Fruit fly (Drosophila melanogaster) whole organism, embryonic: ENCODE measurements around the gene ND-13A.

Experiments used
- Bteb2 ChIP-seq: fragments of 200-800 bp; sonication (Bioruptor generic); optimal IDR thresholded peaks from 2 replicates; lab custom pipeline; 2016; ENCODE audit warnings: missing biosample characterization, missing genetic modification characterization
- CG11398 ChIP-seq: fragments of 200-800 bp; sonication (Bioruptor generic); optimal IDR thresholded peaks from 2 replicates; lab custom pipeline; 2016; ENCODE audit warnings: missing biosample characterization, missing genetic modification characterization
- CG12219 ChIP-seq: fragments of 200-800 bp; sonication (Bioruptor generic); optimal IDR thresholded peaks from 3 replicates; lab custom pipeline; 2018; ENCODE audit warnings: missing biosample characterization, mild to moderate bottlenecking, missing genetic modification characterization
- CG12769 ChIP-seq: fragments of 200-800 bp; sonication (Bioruptor generic); optimal IDR thresholded peaks from 2 replicates; lab custom pipeline; 2019; ENCODE audit warnings: missing biosample characterization, mild to moderate bottlenecking, missing genetic modification characterization, moderate library complexity
- CG14965 ChIP-seq: fragments of 200-800 bp; sonication (Bioruptor generic); optimal IDR thresholded peaks from 2 replicates; lab custom pipeline; 2016; ENCODE audit warnings: missing biosample characterization, missing genetic modification characterization, borderline replicate concordance
- CG16815 ChIP-seq: fragments of 200-800 bp; sonication (Bioruptor generic); optimal IDR thresholded peaks from 3 replicates; lab custom pipeline; 2017; ENCODE audit warnings: missing biosample characterization, mild to moderate bottlenecking, missing genetic modification characterization
- CG17328 ChIP-seq: fragments of 200-800 bp; sonication (Bioruptor generic); IDR thresholded peaks from 2 replicates; pipeline ENCODE4 v1.3.6; 2022; ENCODE audit warnings: missing biosample characterization, missing genetic modification characterization
- CG17359 ChIP-seq: fragments of 200-800 bp; sonication (Bioruptor generic); optimal IDR thresholded peaks from 3 replicates; lab custom pipeline; 2018; ENCODE audit warnings: missing biosample characterization, mild to moderate bottlenecking, missing genetic modification characterization, moderate library complexity
- CG32532 ChIP-seq: fragments of 200-800 bp; sonication (Bioruptor generic); IDR thresholded peaks from 2 replicates; pipeline ENCODE4 v1.3.6; 2022; ENCODE audit warnings: missing biosample characterization, missing genetic modification characterization
- CG3281 ChIP-seq: fragments of 200-800 bp; sonication (Bioruptor generic); optimal IDR thresholded peaks from 3 replicates; lab custom pipeline; 2017; ENCODE audit warnings: missing biosample characterization, mild to moderate bottlenecking, missing genetic modification characterization
- CG3407 ChIP-seq: fragments of 200-800 bp; sonication (Bioruptor generic); optimal IDR thresholded peaks from 2 replicates; lab custom pipeline; 2018; ENCODE audit warnings: missing biosample characterization, mild to moderate bottlenecking, missing genetic modification characterization
- CG3838 ChIP-seq: fragments of 200-800 bp; sonication (Bioruptor generic); optimal IDR thresholded peaks from 3 replicates; lab custom pipeline; 2016; ENCODE audit warnings: missing biosample characterization, missing genetic modification characterization
- CG4282 ChIP-seq: fragments of 200-800 bp; sonication (Bioruptor generic); optimal IDR thresholded peaks from 2 replicates; lab custom pipeline; 2016; ENCODE audit warnings: missing biosample characterization, missing genetic modification characterization
- CG43689 ChIP-seq: fragments of 200-800 bp; sonication (Bioruptor generic); IDR thresholded peaks from 2 replicates; pipeline ENCODE4 v1.3.6; 2022; ENCODE audit warnings: missing biosample characterization, missing genetic modification characterization
- CG6254 ChIP-seq: fragments of 200-800 bp; sonication (Bioruptor generic); optimal IDR thresholded peaks from 3 replicates; lab custom pipeline; 2017; ENCODE audit warnings: mild to moderate bottlenecking, missing biosample characterization, missing genetic modification reagents, missing genetic modification characterization
- CG6272 ChIP-seq: fragments of 200-800 bp; sonication (Bioruptor generic); IDR thresholded peaks from 2 replicates; pipeline ENCODE4 v1.3.6; 2022; ENCODE audit warnings: missing biosample characterization, missing genetic modification characterization
- CG7271 ChIP-seq: fragments of 200-800 bp; sonication (Bioruptor generic); optimal IDR thresholded peaks from 2 replicates; lab custom pipeline; 2018; ENCODE audit warnings: missing biosample characterization, mild to moderate bottlenecking, missing genetic modification characterization, moderate library complexity
- CG7556 ChIP-seq: fragments of 200-800 bp; sonication (Bioruptor generic); optimal IDR thresholded peaks from 2 replicates; lab custom pipeline; 2017; ENCODE audit warnings: missing biosample characterization, mild to moderate bottlenecking, missing genetic modification characterization
- CG7745 ChIP-seq: fragments of 200-800 bp; sonication (Bioruptor generic); optimal IDR thresholded peaks from 2 replicates; lab custom pipeline; 2018; ENCODE audit warnings: missing biosample characterization, mild to moderate bottlenecking, missing genetic modification characterization, moderate library complexity
- CG8944 ChIP-seq: fragments of 200-800 bp; sonication (Bioruptor generic); optimal IDR thresholded peaks from 3 replicates; lab custom pipeline; 2016; ENCODE audit warnings: missing biosample characterization, missing genetic modification characterization
- D19B ChIP-seq: fragments of 200-800 bp; sonication (Bioruptor generic); optimal IDR thresholded peaks from 2 replicates; lab custom pipeline; 2017; ENCODE audit warnings: missing biosample characterization, mild to moderate bottlenecking, missing genetic modification characterization
- Ets65A ChIP-seq: fragments of 200-800 bp; sonication (Bioruptor generic); peaks from one replicate; lab custom pipeline; 2016; ENCODE audit warnings: missing biosample characterization, missing genetic modification characterization
- GATAe ChIP-seq: fragments of 200-800 bp; sonication (Bioruptor generic); conservative IDR thresholded peaks from 2 replicates; pipeline ENCODE4 v1.3.6; 2022; ENCODE audit warnings: missing biosample characterization, missing genetic modification characterization
- H15 ChIP-seq: fragments of 200-800 bp; sonication (Bioruptor generic); IDR thresholded peaks from 3 replicates; pipeline ENCODE4 v1.3.6; 2022; ENCODE audit warnings: missing biosample characterization, missing genetic modification characterization
- HLH3B ChIP-seq: fragments of 200-800 bp; sonication (Bioruptor generic); IDR thresholded peaks from 2 replicates; pipeline ENCODE4 v1.3.6; 2022; ENCODE audit warnings: missing biosample characterization, missing genetic modification characterization
- HLHmδ ChIP-seq: fragments of 200-800 bp; sonication (Bioruptor generic); optimal IDR thresholded peaks from 2 replicates; lab custom pipeline; 2018; ENCODE audit warnings: missing biosample characterization, mild to moderate bottlenecking, missing genetic modification characterization, moderate library complexity
- HmgD ChIP-seq: fragments of 200-800 bp; sonication (Bioruptor generic); optimal IDR thresholded peaks from 3 replicates; lab custom pipeline; 2016; ENCODE audit warnings: missing biosample characterization, missing genetic modification characterization
- Jarid2 ChIP-seq: fragments of 200-800 bp; sonication (Bioruptor generic); optimal IDR thresholded peaks from 3 replicates; lab custom pipeline; 2017; ENCODE audit warnings: mild to moderate bottlenecking, missing biosample characterization, missing genetic modification reagents, missing genetic modification characterization
- TFAM ChIP-seq: fragments of 200-800 bp; sonication (Bioruptor generic); optimal IDR thresholded peaks from 2 replicates; lab custom pipeline; 2017; ENCODE audit warnings: missing biosample characterization, missing genetic modification characterization, inconsistent platforms
- bab2 ChIP-seq: fragments of 200-800 bp; sonication (Bioruptor generic); optimal IDR thresholded peaks from 2 replicates; lab custom pipeline; 2016; ENCODE audit warnings: missing biosample characterization, missing genetic modification characterization
- bowl ChIP-seq: fragments of 200-800 bp; sonication (Bioruptor generic); IDR thresholded peaks from 2 replicates; pipeline ENCODE4 v1.3.6; 2022; ENCODE audit warnings: missing biosample characterization, missing genetic modification characterization
- cato ChIP-seq: fragments of 200-800 bp; sonication (Bioruptor generic); optimal IDR thresholded peaks from 2 replicates; lab custom pipeline; 2016; ENCODE audit warnings: missing biosample characterization, missing genetic modification characterization, borderline replicate concordance
- caup ChIP-seq: fragments of 200-800 bp; sonication (Bioruptor generic); optimal IDR thresholded peaks from 3 replicates; lab custom pipeline; 2017; ENCODE audit warnings: missing biosample characterization, mild to moderate bottlenecking, missing genetic modification characterization, moderate library complexity; ENCODE audit not compliant: severe bottlenecking
- danr ChIP-seq: fragments of 200-800 bp; sonication (Bioruptor generic); IDR thresholded peaks from 2 replicates; pipeline ENCODE4 v1.3.6; 2022; ENCODE audit warnings: missing biosample characterization, missing genetic modification characterization
- emc ChIP-seq: fragments of 200-800 bp; sonication (Bioruptor generic); optimal IDR thresholded peaks from 2 replicates; lab custom pipeline; 2016; ENCODE audit warnings: missing biosample characterization, missing genetic modification characterization
- gfzf ChIP-seq: fragments of 200-800 bp; sonication (Bioruptor generic); optimal IDR thresholded peaks from 2 replicates; lab custom pipeline; 2016; ENCODE audit warnings: missing biosample characterization, mild to moderate bottlenecking, missing genetic modification characterization, moderate library complexity
- grau ChIP-seq: fragments of 200-800 bp; optimal IDR thresholded peaks from 3 replicates; lab custom pipeline; 2019; ENCODE audit warnings: missing biosample characterization, mild to moderate bottlenecking, missing genetic modification characterization, moderate library complexity
- ham ChIP-seq: fragments of 200-800 bp; sonication (Bioruptor generic); IDR thresholded peaks from 2 replicates; pipeline ENCODE4 v1.3.6; 2022; ENCODE audit warnings: missing biosample characterization, missing genetic modification characterization
- hb ChIP-seq: fragments of 200-800 bp; sonication (Bioruptor generic); IDR thresholded peaks from 3 replicates; pipeline ENCODE4 v1.3.6; 2022; ENCODE audit warnings: missing biosample characterization, missing genetic modification characterization; ENCODE audit not compliant: partially characterized antibody
- hbn ChIP-seq: fragments of 200-800 bp; sonication (Bioruptor generic); IDR thresholded peaks from 2 replicates; pipeline ENCODE4 v1.3.6; 2022; ENCODE audit warnings: missing biosample characterization, missing genetic modification characterization; ENCODE audit not compliant: partially characterized antibody
- jumu ChIP-seq: fragments of 200-800 bp; sonication (Bioruptor generic); optimal IDR thresholded peaks from 3 replicates; lab custom pipeline; 2016; ENCODE audit warnings: missing biosample characterization, missing genetic modification characterization
- psq ChIP-seq: fragments of 200-800 bp; sonication (Bioruptor generic); optimal IDR thresholded peaks from 2 replicates; lab custom pipeline; 2017; ENCODE audit warnings: missing biosample characterization, missing genetic modification characterization
- schlank ChIP-seq: fragments of 200-800 bp; sonication (Bioruptor generic); optimal IDR thresholded peaks from 2 replicates; lab custom pipeline; 2018; ENCODE audit warnings: missing biosample characterization, mild to moderate bottlenecking, missing genetic modification characterization
- sima ChIP-seq: fragments of 200-800 bp; sonication (Bioruptor generic); optimal IDR thresholded peaks from 2 replicates; lab custom pipeline; 2016; ENCODE audit warnings: missing biosample characterization, missing genetic modification characterization
- slou ChIP-seq: fragments of 200-800 bp; sonication (Bioruptor generic); optimal IDR thresholded peaks from 3 replicates; lab custom pipeline; 2016; ENCODE audit warnings: missing biosample characterization, missing genetic modification characterization
- tna ChIP-seq: fragments of 200-800 bp; sonication (Bioruptor generic); IDR thresholded peaks from 2 replicates; pipeline ENCODE4 v1.3.6; 2022; ENCODE audit warnings: missing biosample characterization, missing genetic modification characterization; ENCODE audit not compliant: partially characterized antibody
- tx ChIP-seq: fragments of 200-800 bp; sonication (Bioruptor generic); optimal IDR thresholded peaks from 2 replicates; lab custom pipeline; 2016; ENCODE audit warnings: missing biosample characterization, missing genetic modification characterization
- z ChIP-seq: fragments of 200-800 bp; sonication (Bioruptor generic); IDR thresholded peaks from 3 replicates; pipeline ENCODE4 v1.3.6; 2022; ENCODE audit warnings: missing biosample characterization, missing genetic modification characterization
- zen ChIP-seq: fragments of 200-800 bp; sonication (Bioruptor generic); optimal IDR thresholded peaks from 3 replicates; lab custom pipeline; 2018; ENCODE audit warnings: missing biosample characterization, mild to moderate bottlenecking, missing genetic modification characterization, moderate library complexity
- zfh2 ChIP-seq: fragments of 200-800 bp; sonication (Bioruptor generic); optimal IDR thresholded peaks from 2 replicates; lab custom pipeline; 2016; ENCODE audit warnings: missing biosample characterization, missing genetic modification characterization

The ND-13A gene

DNA sequence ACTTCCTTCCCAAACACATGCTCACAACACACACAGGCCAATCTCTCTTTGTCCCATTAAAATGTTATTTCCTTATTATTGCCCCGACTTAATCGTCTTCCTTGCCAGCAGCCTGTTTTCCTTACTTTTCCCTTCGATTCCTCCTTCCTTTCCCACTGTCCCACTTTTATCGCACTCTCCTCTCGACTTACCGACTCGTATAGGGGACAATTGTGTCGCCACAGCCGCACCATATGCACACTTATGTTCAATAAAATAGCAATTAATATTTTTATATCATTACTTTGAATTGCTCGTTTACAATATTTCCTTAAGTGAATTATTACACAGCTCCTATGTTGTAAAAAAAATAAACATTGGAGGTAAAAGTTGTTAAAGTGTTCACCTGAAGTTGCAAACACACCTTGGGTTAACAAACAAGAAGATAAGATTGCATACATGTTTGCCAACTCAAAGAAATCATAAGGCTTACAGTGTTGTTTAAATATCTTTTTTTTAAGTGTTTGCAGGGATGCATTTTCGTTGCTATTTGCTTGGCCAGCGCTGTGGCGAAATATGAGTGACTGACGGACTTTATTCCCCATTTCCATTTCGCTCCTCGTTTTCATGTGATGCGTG is 13.1 kb downstream of the ND-13A start (continued):
- no peak for TF ChIP-seq gfzf (GFP tag; lab: Kevin White, UChicago)
- TF ChIP-seq CG17328 (GFP tag; lab: Robert Waterston, UW), result peak; percentile 63
- TF ChIP-seq CG6272 (GFP tag; lab: Robert Waterston, UW), result no peak
- TF ChIP-seq tx, result peak; percentile 67
- peak; percentile 26 for TF ChIP-seq sima
- peak; percentile 79 for TF ChIP-seq CG12219
- TF ChIP-seq Jarid2 (GFP tag; lab: Kevin White, UChicago), result peak; percentile 53
- peak; percentile 53 for TF ChIP-seq Bteb2 (GFP tag; lab: Kevin White, UChicago)
- TF ChIP-seq CG12769 (tag; lab: Kevin White, UChicago), result peak; percentile 60
- peak; percentile 66 for TF ChIP-seq caup (GFP tag; lab: Kevin White, UChicago)
- peak; percentile 56; the same call in 2 of the 3 replicates for TF ChIP-seq H15 (GFP tag; lab: Robert Waterston, UW)
- TF ChIP-seq emc (GFP tag; lab: Kevin White, UChicago), result peak; percentile 46
- peak; percentile 52 for TF ChIP-seq CG16815 (GFP tag; lab: Kevin White, UChicago)
- peak; percentile 53 for TF ChIP-seq cato
- TF ChIP-seq hbn (GFP tag; lab: Robert Waterston, UW), result no peak
- TF ChIP-seq CG32532 (GFP tag; lab: Robert Waterston, UW), result 0 out of 2 replicates have a peak, but pooled peaks have one; percentile 8
- TF ChIP-seq danr (GFP tag; lab: Robert Waterston, UW), result peak; percentile 42; the same call in 1 of the 2 replicates
- no peak for TF ChIP-seq CG4282 (GFP tag; lab: Kevin White, UChicago)
- TF ChIP-seq bab2 (GFP tag; lab: Kevin White, UChicago), result peak; percentile 71
- TF ChIP-seq z (GFP tag; lab: Robert Waterston, UW), result peak; percentile 30; the same call in 1 of the 3 replicates
- TF ChIP-seq CG17359, result peak; percentile 87
- TF ChIP-seq slou (GFP tag; lab: Kevin White, UChicago), result peak; percentile 81
- TF ChIP-seq hb (GFP tag; lab: Robert Waterston, UW), result no peak
- TF ChIP-seq grau, result peak; percentile 84
- peak; percentile 43 for TF ChIP-seq CG11398 (GFP tag; lab: Kevin White, UChicago)
- peak; percentile 47 for TF ChIP-seq CG3838
- TF ChIP-seq CG8944 (GFP tag; lab: Kevin White, UChicago), result peak; percentile 13
- peak; percentile 26 for TF ChIP-seq psq (GFP tag; lab: Kevin White, UChicago)
- no peak for TF ChIP-seq TFAM (GFP tag; lab: Kevin White, UChicago)
- TF ChIP-seq GATAe (GFP tag; lab: Robert Waterston, UW), result no peak
- TF ChIP-seq CG7271, result no peak
- TF ChIP-seq CG6254 (GFP tag; lab: Kevin White, UChicago), result peak; percentile 76
- TF ChIP-seq jumu (GFP tag; lab: Kevin White, UChicago), result peak; percentile 41
- peak; percentile 36 for TF ChIP-seq schlank (tag; lab: Kevin White, UChicago)
- no peak for TF ChIP-seq HLHmδ (GFP tag; lab: Kevin White, UChicago)
- TF ChIP-seq HLH3B (GFP tag; lab: Robert Waterston, UW), result peak; percentile 53
- peak; percentile 57 for TF ChIP-seq zfh2 (GFP tag; lab: Kevin White, UChicago)
- TF ChIP-seq ham (GFP tag; lab: Robert Waterston, UW), result no peak
- no peak for TF ChIP-seq tna (GFP tag; lab: Robert Waterston, UW)
- peak; percentile 90 for TF ChIP-seq CG7556 (GFP tag; lab: Kevin White, UChicago)
- peak; percentile 58 for TF ChIP-seq zen (tag; lab: Kevin White, UChicago)
- TF ChIP-seq HmgD (GFP tag; lab: Kevin White, UChicago), result peak; percentile 26
- no peak for TF ChIP-seq CG7745 (tag; lab: Kevin White, UChicago)
- TF ChIP-seq CG43689 (GFP tag; lab: Robert Waterston, UW), result peak; percentile 62; the same call in 1 of the 2 replicates
- peak; percentile 66 for TF ChIP-seq CG3407 (GFP tag; lab: Kevin White, UChicago)
- peak; percentile 96 for TF ChIP-seq Ets65A (GFP tag; lab: Kevin White, UChicago)
- peak; percentile 38; the same call in 1 of the 2 replicates for TF ChIP-seq bowl
- TF ChIP-seq CG14965 (GFP tag; lab: Kevin White, UChicago), result peak; percentile 14
- peak; percentile 84 for TF ChIP-seq CG3281 (GFP tag; lab: Kevin White, UChicago)
- TF ChIP-seq D19B (GFP tag; lab: Kevin White, UChicago), result peak; percentile 46
